Worm (Caenorhabditis elegans) whole organism, young adult: ENCODE results near the gene nhr-252.

ENCODE experiments used
- B0035.1 ChIP-seq: sonication (generic microtip); optimal IDR thresholded peaks from 2 replicates; lab custom pipeline; 2016; ENCODE audit warnings: missing genetic modification characterization, mild to moderate bottlenecking, missing compliant biosample characterization, missing genotype, missing genetic modification reagents
- F10E7.11 ChIP-seq: sonication (generic microtip); optimal IDR thresholded peaks from 2 replicates; lab custom pipeline; 2017; ENCODE audit warnings: mild to moderate bottlenecking, missing genetic modification characterization, moderate library complexity, missing compliant biosample characterization
- F22D6.2 ChIP-seq: sonication (generic microtip); optimal IDR thresholded peaks from 2 replicates; lab custom pipeline; 2016; ENCODE audit warnings: mild to moderate bottlenecking, missing genetic modification characterization, missing compliant biosample characterization
- F37B4.10 ChIP-seq: fragments of 200-800 bp; sonication (Bioruptor generic); IDR thresholded peaks from 2 replicates; pipeline ENCODE4 v1.3.6; 2022; ENCODE audit warnings: missing genetic modification characterization, missing compliant biosample characterization
- F39B2.1 ChIP-seq: fragments of 200-800 bp; sonication (Bioruptor generic); IDR thresholded peaks from 2 replicates; pipeline ENCODE4 v1.3.6; 2022; ENCODE audit warnings: missing genetic modification reagents, missing genetic modification characterization, missing compliant biosample characterization
- F49E8.2 ChIP-seq: sonication (generic microtip); optimal IDR thresholded peaks from 3 replicates; lab custom pipeline; 2017; ENCODE audit warnings: missing genetic modification characterization, mild to moderate bottlenecking, missing compliant biosample characterization, antibody characterized with exemption, moderate library complexity; ENCODE audit not compliant: insufficient read depth
- F52B5.7 ChIP-seq: sonication (generic microtip); optimal IDR thresholded peaks from 2 replicates; lab custom pipeline; 2016; ENCODE audit warnings: mild to moderate bottlenecking, missing genetic modification characterization, missing compliant biosample characterization
- K12H6.12 ChIP-seq: fragments of 200-800 bp; sonication (Bioruptor generic); optimal IDR thresholded peaks from 2 replicates; lab custom pipeline; 2018; ENCODE audit warnings: mild to moderate bottlenecking, missing genetic modification characterization, missing compliant biosample characterization
- Y53F4B.3 ChIP-seq: fragments of 200-800 bp; sonication (Bioruptor generic); IDR thresholded peaks from 2 replicates; pipeline ENCODE4 v1.3.6; 2022; ENCODE audit warnings: missing genetic modification reagents, missing genetic modification characterization, missing compliant biosample characterization
- Y53G8AR.9 ChIP-seq: fragments of 200-800 bp; sonication (Bioruptor generic); conservative IDR thresholded peaks from 2 replicates; pipeline ENCODE4 v1.3.6; 2022; ENCODE audit warnings: missing genetic modification reagents, missing genetic modification characterization, missing compliant biosample characterization
- Y56A3A.18 ChIP-seq: fragments of 200-800 bp; sonication (Bioruptor generic); IDR thresholded peaks from 2 replicates; pipeline ENCODE4 v1.3.6; 2022; ENCODE audit warnings: missing genetic modification reagents, missing genetic modification characterization, missing compliant biosample characterization
- aptf-3 ChIP-seq: fragments of 200-800 bp; sonication (Bioruptor generic); IDR thresholded peaks from 2 replicates; pipeline ENCODE4 v1.3.6; 2022; ENCODE audit warnings: missing genetic modification characterization, missing compliant biosample characterization
- cebp-1 ChIP-seq, 2 experiments: fragments of 200-800 bp in 1 of 2; sonication (Bioruptor generic) in 1 of 2; sonication (generic microtip) in 1 of 2; IDR thresholded peaks in 1 of 2; optimal IDR thresholded peaks in 1 of 2; 2 replicates each; pipeline versions ENCODE4 v1.3.6 to Lab custom; 2017 to 2022; ENCODE audit warnings: missing compliant biosample characterization in 2 of 2, missing genetic modification characterization in 2 of 2, mild to moderate bottlenecking in 1 of 2, missing genetic modification reagents in 1 of 2, moderate library complexity in 1 of 2
- ceh-100 ChIP-seq: fragments of 200-800 bp; sonication (Bioruptor generic); IDR thresholded peaks from 2 replicates; pipeline ENCODE4 v1.3.6; 2022; ENCODE audit warnings: missing genetic modification reagents, missing genetic modification characterization, missing compliant biosample characterization
- ceh-27 ChIP-seq: fragments of 200-800 bp; sonication (Bioruptor generic); optimal IDR thresholded peaks from 2 replicates; lab custom pipeline; 2018; ENCODE audit warnings: mild to moderate bottlenecking, missing genetic modification characterization, moderate library complexity, missing compliant biosample characterization
- ceh-79 ChIP-seq: sonication (generic microtip); optimal IDR thresholded peaks from 2 replicates; lab custom pipeline; 2017; ENCODE audit warnings: mild to moderate bottlenecking, missing genetic modification characterization, missing compliant biosample characterization
- dpff-1 ChIP-seq: sonication (generic microtip); optimal IDR thresholded peaks from 2 replicates; lab custom pipeline; 2017; ENCODE audit warnings: mild to moderate bottlenecking, missing genetic modification characterization, missing compliant biosample characterization
- efl-1 ChIP-seq: fragments of 150-350 bp; optimal IDR thresholded peaks from 2 replicates; lab custom pipeline; 2014; ENCODE audit warnings: missing biosample characterization, missing genetic modification reagents, missing genetic modification characterization
- egrh-3 ChIP-seq: fragments of 200-800 bp; sonication (Bioruptor generic); IDR thresholded peaks from 2 replicates; pipeline ENCODE4 v1.3.6; 2022; ENCODE audit warnings: missing genetic modification reagents, missing genetic modification characterization, missing compliant biosample characterization
- lag-1 ChIP-seq: fragments of 200-800 bp; sonication (Bioruptor generic); IDR thresholded peaks from 2 replicates; pipeline ENCODE4 v1.3.6; 2022; ENCODE audit warnings: missing genetic modification reagents, missing genetic modification characterization, missing compliant biosample characterization
- let-607 ChIP-seq, 2 experiments: fragments of 200-800 bp in 1 of 2; sonication (Bioruptor generic) in 1 of 2; sonication (generic microtip) in 1 of 2; optimal IDR thresholded peaks; 2 replicates each; lab custom pipeline; 2016 to 2018; ENCODE audit warnings: mild to moderate bottlenecking in 2 of 2, missing compliant biosample characterization in 2 of 2, missing genetic modification characterization in 2 of 2, moderate library complexity in 2 of 2, missing genotype in 1 of 2
- lin-35 ChIP-seq, 3 experiments: fragments of 150-350 bp in 2 of 3; sonication (generic microtip) in 1 of 3; optimal IDR thresholded peaks; 2 replicates each; lab custom pipeline; 2014 to 2018; ENCODE audit warnings: missing biosample characterization in 3 of 3, missing genetic modification characterization in 3 of 3, missing genetic modification reagents in 3 of 3
- lin-40 ChIP-seq: sonication (generic microtip); optimal IDR thresholded peaks from 2 replicates; lab custom pipeline; 2016; ENCODE audit warnings: missing genetic modification characterization, mild to moderate bottlenecking, missing compliant biosample characterization, missing genotype, missing genetic modification reagents
- lsy-27 ChIP-seq: sonication (generic microtip); optimal IDR thresholded peaks from 2 replicates; lab custom pipeline; 2017; ENCODE audit warnings: missing genetic modification characterization, mild to moderate bottlenecking, missing compliant biosample characterization, antibody characterized with exemption, missing genotype, borderline replicate concordance; ENCODE audit not compliant: insufficient read depth
- nhr-27 ChIP-seq: fragments of 200-800 bp; sonication (Bioruptor generic); optimal IDR thresholded peaks from 2 replicates; lab custom pipeline; 2018; ENCODE audit warnings: mild to moderate bottlenecking, missing genetic modification characterization, moderate library complexity, missing compliant biosample characterization
- pha-4 ChIP-seq: fragments of 150-350 bp; sonication (generic microtip); optimal IDR thresholded peaks from 2 replicates; lab custom pipeline; 2014; ENCODE audit warnings: missing biosample characterization, missing genetic modification reagents, missing genetic modification characterization
- rec-8 ChIP-seq, 2 experiments: sonication (generic microtip); optimal IDR thresholded peaks; 2 replicates each; lab custom pipeline; 2016; ENCODE audit warnings: mild to moderate bottlenecking in 2 of 2, missing genetic modification characterization in 2 of 2, missing genetic modification reagents in 2 of 2, missing genotype in 2 of 2, missing biosample characterization in 1 of 2, missing compliant biosample characterization in 1 of 2, moderate library complexity in 1 of 2
- repo-1 ChIP-seq: sonication (generic microtip); optimal IDR thresholded peaks from 2 replicates; lab custom pipeline; 2017; ENCODE audit warnings: mild to moderate bottlenecking, missing genetic modification characterization, missing compliant biosample characterization
- snpc-1.1 ChIP-seq: sonication (generic microtip); optimal IDR thresholded peaks from 2 replicates; lab custom pipeline; 2017; ENCODE audit warnings: missing genetic modification characterization, mild to moderate bottlenecking, missing compliant biosample characterization, antibody characterized with exemption, moderate library complexity, missing genotype, missing genetic modification reagents; ENCODE audit not compliant: insufficient read depth
- somi-1 ChIP-seq: fragments of 200-800 bp; sonication (Bioruptor generic); optimal IDR thresholded peaks from 2 replicates; lab custom pipeline; 2018; ENCODE audit warnings: mild to moderate bottlenecking, missing genetic modification characterization, missing compliant biosample characterization
- tbp1 ChIP-seq: fragments of 200-800 bp; sonication (Bioruptor generic); optimal IDR thresholded peaks from 2 replicates; lab custom pipeline; 2018; ENCODE audit warnings: mild to moderate bottlenecking, missing genetic modification characterization, missing compliant biosample characterization
- zfh-2 ChIP-seq: fragments of 200-800 bp; sonication (Bioruptor generic); conservative IDR thresholded peaks from 2 replicates; pipeline ENCODE4 v1.3.6; 2022; ENCODE audit warnings: missing genetic modification reagents, missing genetic modification characterization, missing compliant biosample characterization
- zim-3 ChIP-seq: sonication (generic microtip); optimal IDR thresholded peaks from 2 replicates; lab custom pipeline; 2017; ENCODE audit warnings: mild to moderate bottlenecking, missing genetic modification characterization, moderate library complexity, missing compliant biosample characterization
- ztf-25 ChIP-seq: fragments of 200-800 bp; sonication (Bioruptor generic); IDR thresholded peaks from 2 replicates; pipeline ENCODE4 v1.3.6; 2022; ENCODE audit warnings: missing genetic modification reagents, missing genetic modification characterization, missing compliant biosample characterization

Gene nhr-252

ce11 chrV:404210-404669 lies at the start of gene nhr-252:
Gene nhr-252, plus strand, starts transcription at chrV:404619.
- TF ChIP-seq ceh-79 (tag; lab: Kevin White, UChicago) (no peak), F10E7.11 (tag; lab: Kevin White, UChicago) (no peak), F52B5.7 (no peak), lin-40 (no peak), rec-8 (tag; optimal IDR thresholded peaks at IDR 0.05; lab: Kevin White, UChicago) (no peak), ceh-27 (no peak), egrh-3 (no peak), pha-4 (tag; lab: Kevin White, UChicago) (no peak), tbp1 (GFP tag; lab: Kevin White, UChicago) (no peak), K12H6.12 (tag; lab: Kevin White, UChicago) (no peak), ztf-25 (GFP tag; lab: Robert Waterston, UW) (no peak), efl-1 (GFP tag; lab: Kevin White, UChicago) (no peak), lin-35 (GFP tag; optimal IDR thresholded peaks at IDR 0.05; lab: Kevin White, UChicago) (no peak)

DNA sequence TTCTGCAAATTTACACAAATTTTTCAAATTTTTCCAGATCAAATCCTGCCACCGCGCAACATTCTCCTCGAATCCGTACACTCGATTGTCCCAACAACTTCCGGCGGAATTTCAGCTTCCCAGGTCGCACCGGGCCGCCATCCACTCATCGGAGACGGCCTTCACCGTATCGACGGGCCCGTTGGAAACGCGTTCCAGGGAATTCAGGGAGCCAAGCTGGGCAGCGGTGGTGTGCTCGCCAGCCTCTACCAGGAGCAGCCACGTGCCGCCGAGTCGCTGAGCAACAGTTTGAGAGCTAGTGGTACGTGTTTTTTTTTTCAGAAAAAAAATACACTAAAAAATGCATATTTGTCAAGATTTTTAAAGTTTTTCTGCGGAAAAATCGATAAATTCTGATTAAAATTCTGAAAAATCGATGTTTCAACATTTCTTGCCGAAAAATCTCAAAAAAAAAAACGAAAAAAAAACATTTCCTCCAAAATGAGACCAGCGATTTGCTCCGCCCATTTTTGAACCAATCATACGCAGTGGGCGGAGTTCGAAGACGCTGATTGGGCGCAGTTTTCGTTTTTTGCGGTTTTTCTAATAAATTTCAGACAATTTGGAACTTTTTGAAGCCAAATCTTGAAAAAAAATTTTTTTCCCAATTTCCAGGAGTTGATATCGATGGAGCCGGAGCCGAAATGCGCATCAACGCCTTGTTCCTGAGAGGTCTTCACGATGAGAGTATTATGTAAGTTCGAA lies 47.3 kb upstream of the nhr-252 start:
- TF ChIP-seq egrh-3 (peak; percentile 63; the same call in 1 of the 2 replicates), zfh-2 (GFP tag; lab: Robert Waterston, UW) (peak; percentile 87), F49E8.2 (tag; lab: Kevin White, UChicago) (no peak), F37B4.10 (GFP tag; lab: Robert Waterston, UW) (0 out of 2 replicates have a peak, but pooled peaks have one; percentile 74)

DNA sequence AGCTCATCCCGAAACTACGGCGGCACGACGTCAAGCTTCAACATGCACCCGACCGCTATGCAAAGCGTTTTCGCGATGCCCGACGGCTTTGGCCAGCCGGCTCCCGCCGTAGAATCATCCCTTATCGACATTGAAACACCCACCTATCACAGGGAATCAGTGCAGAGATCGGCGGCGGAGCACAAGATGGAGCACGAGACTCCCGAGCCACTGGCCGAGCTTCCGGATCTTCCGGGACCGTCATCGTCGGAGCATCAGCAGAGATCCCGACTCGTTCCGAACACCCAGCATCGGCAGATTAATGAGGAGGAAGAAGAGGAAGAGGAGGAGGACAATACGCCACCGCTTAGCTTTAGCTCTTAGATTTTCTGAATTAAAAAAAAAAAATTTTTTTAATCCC lies 45.9 kb upstream of the nhr-252 start:
- TF ChIP-seq lsy-27 (tag; lab: Kevin White, UChicago) (no peak), Y53F4B.3 (GFP tag; lab: Robert Waterston, UW) (no peak), ceh-100 (GFP tag; lab: Robert Waterston, UW) (no peak), egrh-3 (peak; percentile 63; the same call in 1 of the 2 replicates), repo-1 (tag; lab: Kevin White, UChicago) (no peak), Y56A3A.18 (GFP tag; lab: Robert Waterston, UW) (no peak), zfh-2 (GFP tag; lab: Robert Waterston, UW) (peak; percentile 89), aptf-3 (GFP tag; lab: Robert Waterston, UW) (no peak), F39B2.1 (GFP tag; lab: Robert Waterston, UW) (no peak)

ce11 chrV:359466-359865 lies 45.0 kb upstream of the nhr-252 start, which contains the start of gene T22H9.1:
Gene T22H9.1, plus strand, starts transcription at chrV:359766.
- TF ChIP-seq Y53G8AR.9 (GFP tag; lab: Robert Waterston, UW) (no peak), cebp-1 (GFP tag; IDR thresholded peaks at IDR 0.05; lab: Robert Waterston, UW) (no peak), cebp-1 (tag; optimal IDR thresholded peaks at IDR 0.05; lab: Kevin White, UChicago) (no peak), nhr-27 (tag; lab: Kevin White, UChicago) (no peak), dpff-1 (no peak), F22D6.2 (tag; lab: Kevin White, UChicago) (no peak), let-607 (tag; optimal IDR thresholded peaks at IDR 0.05; lab: Kevin White, UChicago) (no peak), efl-1 (GFP tag; lab: Kevin White, UChicago) (no peak), somi-1 (GFP tag; lab: Kevin White, UChicago) (no peak), B0035.1 (no peak), zim-3 (tag; lab: Kevin White, UChicago) (no peak), lag-1 (GFP tag; lab: Robert Waterston, UW) (no peak), snpc-1.1 (no peak)
